Fruit fly (Drosophila melanogaster) whole organism: Measurements from ENCODE around the gene BOD1.

Experiments used
- CG8478 ChIP-seq: fragments of >200 bp; optimal IDR thresholded peaks from 2 replicates; lab custom pipeline; 2018; ENCODE audit warnings: inconsistent platforms
- Dll ChIP-seq: fragments of >200 bp; optimal IDR thresholded peaks from 2 replicates; lab custom pipeline; 2017
- EcR ChIP-seq, 2 experiments: fragments of >200 bp; optimal IDR thresholded peaks; 2 replicates each; lab custom pipeline; 2017; ENCODE audit warnings: missing biosample characterization in 2 of 2, missing genetic modification characterization in 2 of 2, missing genetic modification reagents in 2 of 2
- pan ChIP-seq: fragments of >200 bp; optimal IDR thresholded peaks from 2 replicates; lab custom pipeline; 2017
- psq ChIP-seq: fragments of >200 bp; optimal IDR thresholded peaks from 2 replicates; lab custom pipeline; 2017
- usp ChIP-seq: fragments of >200 bp; optimal IDR thresholded peaks from 2 replicates; lab custom pipeline; 2017; ENCODE audit warnings: missing biosample characterization, missing genetic modification characterization, mixed read lengths

DNA sequence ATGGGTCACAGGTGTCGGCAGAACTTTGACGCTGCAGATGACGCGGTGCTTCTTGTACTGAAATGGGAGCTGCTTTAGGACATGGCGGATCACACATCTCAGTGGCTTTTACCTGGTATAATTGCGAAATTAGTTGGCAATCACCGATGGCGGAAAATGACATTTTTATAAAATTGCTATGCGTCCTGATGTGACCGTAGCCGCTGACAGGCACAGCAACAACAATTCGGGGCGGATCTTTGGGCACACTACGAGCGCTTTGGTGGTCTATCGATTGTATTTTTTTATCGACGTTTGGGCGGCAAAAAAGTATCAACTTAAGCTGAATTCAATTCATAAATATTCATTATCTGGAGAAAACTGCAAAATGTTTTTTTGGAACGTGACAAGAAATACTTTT lies 15.8 kb downstream of the BOD1 start, which contains the start of gene CG4951:
- TF ChIP-seq Dll (lab: Kevin White, UChicago) = no peak
- no peak for TF ChIP-seq usp (GFP tag; lab: Kevin White, UChicago)
- TF ChIP-seq EcR (GFP tag; optimal IDR thresholded peaks at IDR 0.05; lab: Kevin White, UChicago) = no peak
- no peak for TF ChIP-seq psq
- TF ChIP-seq CG8478 = no peak
- TF ChIP-seq pan (lab: Kevin White, UChicago) = no peak
